Fruit fly (Drosophila melanogaster): ENCODE data around the gene cdm.
A peak's percentile ranks its signal among the peaks of the same experiment; 100 is the strongest.

The cdm gene

DNA sequence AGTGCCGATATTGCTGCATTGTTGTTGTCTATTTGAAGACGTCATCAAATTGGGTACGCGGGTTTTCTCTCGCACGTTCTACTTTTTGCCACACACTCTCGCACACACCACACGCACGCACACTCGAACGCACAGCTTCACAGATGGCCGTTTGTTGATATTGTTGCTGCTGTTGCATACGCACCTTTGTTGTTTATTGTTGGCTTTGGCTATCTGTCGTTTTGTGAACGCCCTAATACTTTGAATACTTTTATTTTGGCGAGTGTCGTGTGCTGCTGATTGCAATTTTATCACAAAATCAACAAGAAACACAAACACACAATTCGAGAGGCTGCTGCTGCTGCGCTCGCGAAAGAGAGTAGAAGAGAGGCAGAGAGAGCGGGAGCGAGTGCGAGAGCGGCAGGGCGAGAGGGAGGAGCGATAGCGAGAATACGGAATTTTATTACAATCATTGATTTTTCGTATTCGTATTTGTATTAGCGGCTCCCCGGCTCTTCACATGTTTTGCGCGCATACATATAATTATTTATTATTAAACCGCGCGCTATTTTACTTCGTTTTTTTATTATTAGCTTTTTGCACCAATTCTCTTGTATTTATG, 15.3 kb upstream of the cdm start (continued):
- TF ChIP-seq lab (GFP tag; optimal IDR thresholded peaks at IDR 0.05), result peak; percentile 45
- TF ChIP-seq bab2 (GFP tag; optimal IDR thresholded peaks at IDR 0.05), result peak; percentile 57
- TF ChIP-seq CG15011 (GFP tag; optimal IDR thresholded peaks at IDR 0.05), result no peak
- no peak for TF ChIP-seq z (GFP tag; IDR thresholded peaks at IDR 0.05)
- TF ChIP-seq GATAe (GFP tag; conservative IDR thresholded peaks at IDR 0.05), result no peak
- peak; percentile 42 for TF ChIP-seq NK7.1 (GFP tag; optimal IDR thresholded peaks at IDR 0.05)
- TF ChIP-seq Nf-YC (tag; optimal IDR thresholded peaks at IDR 0.05), result no peak
- no peak for TF ChIP-seq CG12659 (GFP tag; optimal IDR thresholded peaks at IDR 0.05)
- TF ChIP-seq so (GFP tag; IDR thresholded peaks at IDR 0.05), result no peak
- no peak for TF ChIP-seq Sox102F (GFP tag; optimal IDR thresholded peaks at IDR 0.05)
- no peak for TF ChIP-seq CG14667 (GFP tag; IDR thresholded peaks at IDR 0.05)
- TF ChIP-seq gce (GFP tag; IDR thresholded peaks at IDR 0.05), result no peak
- peak; percentile 30 for TF ChIP-seq Spps (tag; optimal IDR thresholded peaks at IDR 0.05)
- TF ChIP-seq CG5953 (GFP tag; IDR thresholded peaks at IDR 0.05), result no peak
- TF ChIP-seq CkIIα-i1 (GFP tag; IDR thresholded peaks at IDR 0.05), result no peak
- TF ChIP-seq unc-4 (GFP tag; IDR thresholded peaks at IDR 0.05; ENCODE audit: partially characterized antibody), result no peak
- no peak for TF ChIP-seq toy (GFP tag; IDR thresholded peaks at IDR 0.05)
- no peak for TF ChIP-seq fu2 (GFP tag; optimal IDR thresholded peaks at IDR 0.05)
- no peak for TF ChIP-seq bbx (GFP tag; IDR thresholded peaks at IDR 0.05; ENCODE audit: partially characterized antibody)
- TF ChIP-seq lilli (GFP tag; optimal IDR thresholded peaks at IDR 0.05), result peak; percentile 26
- TF ChIP-seq CG7745 (tag; optimal IDR thresholded peaks at IDR 0.05), result peak; percentile 66
- TF ChIP-seq CG16815 (GFP tag; optimal IDR thresholded peaks at IDR 0.05), result no peak
- no peak for TF ChIP-seq sens-2 (GFP tag; IDR thresholded peaks at IDR 0.05)
- peak; percentile 39 for TF ChIP-seq CG12744 (GFP tag; optimal IDR thresholded peaks at IDR 0.05)
- no peak for TF ChIP-seq Oli (tag; optimal IDR thresholded peaks at IDR 0.05)
- TF ChIP-seq dan (GFP tag; IDR thresholded peaks at IDR 0.05), result no peak
- TF ChIP-seq btn (GFP tag; optimal IDR thresholded peaks at IDR 0.05), result peak; percentile 49
- TF ChIP-seq ara (GFP tag; IDR thresholded peaks at IDR 0.05), result no peak
- no peak for TF ChIP-seq Ets65A (GFP tag)
- TF ChIP-seq CG17802 (tag; optimal IDR thresholded peaks at IDR 0.05), result no peak
- TF ChIP-seq NFAT (GFP tag; IDR thresholded peaks at IDR 0.05), result no peak
- no peak for TF ChIP-seq Oaz (GFP tag; IDR thresholded peaks at IDR 0.05)
- no peak for TF ChIP-seq CG9797 (GFP tag; optimal IDR thresholded peaks at IDR 0.05)
- no peak for TF ChIP-seq CG6791 (GFP tag; IDR thresholded peaks at IDR 0.05; ENCODE audit: partially characterized antibody)
- no peak for TF ChIP-seq CG30431 (GFP tag; optimal IDR thresholded peaks at IDR 0.05)
- TF ChIP-seq wdn (GFP tag; IDR thresholded peaks at IDR 0.05), result no peak
- peak; percentile 34 for TF ChIP-seq CG12769 (tag; optimal IDR thresholded peaks at IDR 0.05)
- no peak for TF ChIP-seq sc (optimal IDR thresholded peaks at IDR 0.05)
- no peak for TF ChIP-seq sc (GFP tag; optimal IDR thresholded peaks at IDR 0.05)
- no peak for TF ChIP-seq psq (GFP tag; optimal IDR thresholded peaks at IDR 0.05)
- no peak for TF ChIP-seq Doc3 (GFP tag; IDR thresholded peaks at IDR 0.05; ENCODE audit: partially characterized antibody)
- no peak for TF ChIP-seq prd (optimal IDR thresholded peaks at IDR 0.05)
- TF ChIP-seq prd (GFP tag; IDR thresholded peaks at IDR 0.05), result no peak
- peak; percentile 27 for TF ChIP-seq twi (tag; optimal IDR thresholded peaks at IDR 0.05)
- TF ChIP-seq ind (GFP tag; optimal IDR thresholded peaks at IDR 0.05), result no peak
- no peak for TF ChIP-seq crol (GFP tag; IDR thresholded peaks at IDR 0.05)
- TF ChIP-seq otp (GFP tag; IDR thresholded peaks at IDR 0.05), result no peak
- no peak for TF ChIP-seq CG3726 (GFP tag; IDR thresholded peaks at IDR 0.05)
- TF ChIP-seq CG4404 (GFP tag; IDR thresholded peaks at IDR 0.05), result no peak
- TF ChIP-seq Hey (tag; optimal IDR thresholded peaks at IDR 0.05), result peak; percentile 47
- no peak for TF ChIP-seq CG16779 (GFP tag; IDR thresholded peaks at IDR 0.05)
- TF ChIP-seq gro (GFP tag; optimal IDR thresholded peaks at IDR 0.05), result no peak
- TF ChIP-seq run (tag; optimal IDR thresholded peaks at IDR 0.05), result peak; percentile 5
